Fruit fly (Drosophila melanogaster) whole organism, embryonic: Measurements from ENCODE around the gene Sry-alpha.
A peak's percentile ranks its signal among the peaks of the same experiment; 100 is the strongest.

Source experiments
- Adf1 ChIP-seq: fragments of 200-800 bp; sonication (Bioruptor generic); IDR thresholded peaks from 2 replicates; pipeline ENCODE4 v1.3.6; 2022; ENCODE audit warnings: missing biosample characterization, missing genetic modification characterization
- C15 ChIP-seq: fragments of 200-800 bp; sonication (Bioruptor generic); IDR thresholded peaks from 3 replicates; pipeline ENCODE4 v1.3.6; 2022; ENCODE audit warnings: missing biosample characterization, missing genetic modification characterization
- CG11695 ChIP-seq: fragments of 200-800 bp; sonication (Bioruptor generic); IDR thresholded peaks from 3 replicates; pipeline ENCODE4 v1.3.6; 2022; ENCODE audit warnings: missing biosample characterization, missing genetic modification characterization
- CG13775 ChIP-seq: fragments of 200-800 bp; sonication (Bioruptor generic); optimal IDR thresholded peaks from 3 replicates; lab custom pipeline; 2017; ENCODE audit warnings: missing biosample characterization, mild to moderate bottlenecking, missing genetic modification characterization
- CG14710 ChIP-seq: fragments of 200-800 bp; sonication (Bioruptor generic); optimal IDR thresholded peaks from 3 replicates; lab custom pipeline; 2019; ENCODE audit warnings: missing biosample characterization, mild to moderate bottlenecking, missing genetic modification characterization, moderate library complexity
- CG1529 ChIP-seq: fragments of 200-800 bp; sonication (Bioruptor generic); optimal IDR thresholded peaks from 3 replicates; lab custom pipeline; 2018; ENCODE audit warnings: missing biosample characterization, missing genetic modification characterization
- CG1602 ChIP-seq: fragments of 200-800 bp; sonication (Bioruptor generic); optimal IDR thresholded peaks from 3 replicates; lab custom pipeline; 2016; ENCODE audit warnings: missing biosample characterization, missing genetic modification characterization
- CG1647 ChIP-seq: fragments of 200-800 bp; sonication (Bioruptor generic); optimal IDR thresholded peaks from 3 replicates; lab custom pipeline; 2016; ENCODE audit warnings: missing biosample characterization, missing genetic modification characterization
- CG17328 ChIP-seq: fragments of 200-800 bp; sonication (Bioruptor generic); IDR thresholded peaks from 2 replicates; pipeline ENCODE4 v1.3.6; 2022; ENCODE audit warnings: missing biosample characterization, missing genetic modification characterization
- CG18764 ChIP-seq: fragments of 200-800 bp; sonication (Bioruptor generic); optimal IDR thresholded peaks from 3 replicates; lab custom pipeline; 2016; ENCODE audit warnings: missing biosample characterization, missing genetic modification characterization
- CG2199 ChIP-seq: fragments of 200-800 bp; sonication (Bioruptor generic); IDR thresholded peaks from 3 replicates; pipeline ENCODE4 v1.3.6; 2022; ENCODE audit warnings: missing biosample characterization, missing genetic modification characterization
- CG30020 ChIP-seq: fragments of 200-800 bp; optimal IDR thresholded peaks from 2 replicates; lab custom pipeline; 2019; ENCODE audit warnings: missing biosample characterization, mild to moderate bottlenecking, missing genetic modification characterization, moderate library complexity
- CG3065 ChIP-seq: fragments of 200-800 bp; sonication (Bioruptor generic); optimal IDR thresholded peaks from 2 replicates; lab custom pipeline; 2016; ENCODE audit warnings: missing biosample characterization, missing genetic modification characterization
- CG3163 ChIP-seq: fragments of 200-800 bp; sonication (Bioruptor generic); optimal IDR thresholded peaks from 3 replicates; lab custom pipeline; 2016; ENCODE audit warnings: missing biosample characterization, missing genetic modification characterization
- CG32532 ChIP-seq: fragments of 200-800 bp; sonication (Bioruptor generic); IDR thresholded peaks from 2 replicates; pipeline ENCODE4 v1.3.6; 2022; ENCODE audit warnings: missing biosample characterization, missing genetic modification characterization
- CG33557 ChIP-seq: fragments of 200-800 bp; sonication (Bioruptor generic); optimal IDR thresholded peaks from 2 replicates; lab custom pipeline; 2019; ENCODE audit warnings: missing biosample characterization, mild to moderate bottlenecking, missing genetic modification characterization, moderate library complexity
- CG34376 ChIP-seq: fragments of 200-800 bp; sonication (Bioruptor generic); optimal IDR thresholded peaks from 2 replicates; lab custom pipeline; 2018; ENCODE audit warnings: missing biosample characterization, mild to moderate bottlenecking, missing genetic modification characterization
- CG4404 ChIP-seq: fragments of 200-800 bp; sonication (Bioruptor generic); IDR thresholded peaks from 2 replicates; pipeline ENCODE4 v1.3.6; 2022; ENCODE audit warnings: missing biosample characterization, missing genetic modification characterization
- CG4730 ChIP-seq: fragments of 200-800 bp; sonication (Bioruptor generic); IDR thresholded peaks from 2 replicates; pipeline ENCODE4 v1.3.6; 2022; ENCODE audit warnings: missing biosample characterization, missing genetic modification characterization
- CG6791 ChIP-seq: fragments of 200-800 bp; sonication (Bioruptor generic); IDR thresholded peaks from 3 replicates; pipeline ENCODE4 v1.3.6; 2022; ENCODE audit warnings: missing biosample characterization, missing genetic modification characterization; ENCODE audit not compliant: partially characterized antibody
- Dek ChIP-seq: fragments of 200-800 bp; sonication (Bioruptor generic); optimal IDR thresholded peaks from 3 replicates; lab custom pipeline; 2019; ENCODE audit warnings: missing biosample characterization, mild to moderate bottlenecking, missing genetic modification characterization, moderate library complexity
- Drgx ChIP-seq: fragments of 200-800 bp; sonication (Bioruptor generic); IDR thresholded peaks from 2 replicates; pipeline ENCODE4 v1.3.6; 2022; ENCODE audit warnings: missing biosample characterization, missing genetic modification characterization
- Elba2 ChIP-seq: fragments of 200-800 bp; sonication (Bioruptor generic); optimal IDR thresholded peaks from 3 replicates; lab custom pipeline; 2016; ENCODE audit warnings: missing biosample characterization, missing genetic modification characterization
- Ets65A ChIP-seq: fragments of 200-800 bp; sonication (Bioruptor generic); peaks from one replicate; lab custom pipeline; 2016; ENCODE audit warnings: missing biosample characterization, missing genetic modification characterization
- HHEX ChIP-seq: fragments of 200-800 bp; sonication (Bioruptor generic); optimal IDR thresholded peaks from 3 replicates; lab custom pipeline; 2017; ENCODE audit warnings: missing biosample characterization, mild to moderate bottlenecking, missing genetic modification characterization, missing genetic modification reagents
- Hsf ChIP-seq: fragments of 200-800 bp; sonication (Bioruptor generic); optimal IDR thresholded peaks from 3 replicates; lab custom pipeline; 2016; ENCODE audit warnings: missing biosample characterization, missing genetic modification characterization
- Opbp ChIP-seq: fragments of 200-800 bp; sonication (Bioruptor generic); IDR thresholded peaks from 3 replicates; pipeline ENCODE4 v1.3.6; 2022; ENCODE audit warnings: missing biosample characterization, missing genetic modification characterization; ENCODE audit not compliant: partially characterized antibody
- Optix ChIP-seq: fragments of 200-800 bp; sonication (Bioruptor generic); IDR thresholded peaks from 3 replicates; pipeline ENCODE4 v1.3.6; 2022; ENCODE audit warnings: missing biosample characterization, missing genetic modification characterization
- aop ChIP-seq: fragments of 200-800 bp; sonication (Bioruptor generic); IDR thresholded peaks from 2 replicates; pipeline ENCODE4 v1.3.6; 2022; ENCODE audit warnings: missing biosample characterization, missing genetic modification characterization
- bigmax ChIP-seq: fragments of 200-800 bp; sonication (Bioruptor generic); optimal IDR thresholded peaks from 2 replicates; lab custom pipeline; 2018; ENCODE audit warnings: missing biosample characterization, mild to moderate bottlenecking, missing genetic modification characterization
- bowl ChIP-seq: fragments of 200-800 bp; sonication (Bioruptor generic); IDR thresholded peaks from 2 replicates; pipeline ENCODE4 v1.3.6; 2022; ENCODE audit warnings: missing biosample characterization, missing genetic modification characterization
- cad ChIP-seq: fragments of >200 bp; optimal IDR thresholded peaks from 2 replicates; lab custom pipeline; 2017; ENCODE audit warnings: missing biosample characterization, missing genetic modification characterization
- ems ChIP-seq: fragments of 200-800 bp; sonication (Bioruptor generic); optimal IDR thresholded peaks from 3 replicates; lab custom pipeline; 2016; ENCODE audit warnings: missing biosample characterization, missing genetic modification characterization
- grn ChIP-seq: fragments of 200-800 bp; sonication (Bioruptor generic); optimal IDR thresholded peaks from 3 replicates; lab custom pipeline; 2017; ENCODE audit warnings: missing biosample characterization, missing genetic modification characterization
- gsb ChIP-seq: fragments of 200-800 bp; sonication (Bioruptor generic); IDR thresholded peaks from 2 replicates; pipeline ENCODE4 v1.3.6; 2022; ENCODE audit warnings: missing biosample characterization, missing genetic modification characterization
- ham ChIP-seq: fragments of 200-800 bp; sonication (Bioruptor generic); IDR thresholded peaks from 2 replicates; pipeline ENCODE4 v1.3.6; 2022; ENCODE audit warnings: missing biosample characterization, missing genetic modification characterization
- hth ChIP-seq: fragments of >200 bp; optimal IDR thresholded peaks from 2 replicates; lab custom pipeline; 2017; ENCODE audit warnings: inconsistent platforms
- ind ChIP-seq: fragments of 200-800 bp; sonication (Bioruptor generic); optimal IDR thresholded peaks from 3 replicates; lab custom pipeline; 2016; ENCODE audit warnings: missing biosample characterization, missing genetic modification characterization
- jigr1 ChIP-seq: fragments of 200-800 bp; sonication (Bioruptor generic); IDR thresholded peaks from 3 replicates; pipeline ENCODE4 v1.3.6; 2022; ENCODE audit warnings: missing biosample characterization, missing genetic modification characterization
- ken ChIP-seq: fragments of 200-800 bp; sonication (Bioruptor generic); IDR thresholded peaks from 3 replicates; pipeline ENCODE4 v1.3.6; 2022; ENCODE audit warnings: missing biosample characterization, missing genetic modification characterization
- lmd ChIP-seq: fragments of 200-800 bp; sonication (Bioruptor generic); IDR thresholded peaks from 2 replicates; pipeline ENCODE4 v1.3.6; 2022; ENCODE audit warnings: missing biosample characterization, missing genetic modification characterization
- lola ChIP-seq, 3 experiments: fragments of >200 bp in 2 of 3; fragments of 200-800 bp in 1 of 3; sonication (Bioruptor generic) in 1 of 3; optimal IDR thresholded peaks; 2 replicates each; lab custom pipeline; 2017 to 2019; ENCODE audit warnings: missing biosample characterization in 3 of 3, missing genetic modification characterization in 3 of 3, mild to moderate bottlenecking in 1 of 3, moderate library complexity in 1 of 3
- nmo ChIP-seq: fragments of 200-800 bp; sonication (Bioruptor generic); optimal IDR thresholded peaks from 2 replicates; lab custom pipeline; 2018; ENCODE audit warnings: missing biosample characterization, mild to moderate bottlenecking, missing genetic modification characterization, moderate library complexity
- run ChIP-seq: fragments of 200-800 bp; sonication (Bioruptor generic); optimal IDR thresholded peaks from 3 replicates; lab custom pipeline; 2018; ENCODE audit warnings: missing biosample characterization, mild to moderate bottlenecking, missing genetic modification characterization
- sens-2 ChIP-seq: fragments of 200-800 bp; sonication (Bioruptor generic); IDR thresholded peaks from 2 replicates; pipeline ENCODE4 v1.3.6; 2022; ENCODE audit warnings: missing biosample characterization, missing genetic modification characterization
- sima ChIP-seq: fragments of 200-800 bp; sonication (Bioruptor generic); optimal IDR thresholded peaks from 2 replicates; lab custom pipeline; 2016; ENCODE audit warnings: missing biosample characterization, missing genetic modification characterization
- sqz ChIP-seq: fragments of 200-800 bp; sonication (Bioruptor generic); optimal IDR thresholded peaks from 3 replicates; lab custom pipeline; 2018; ENCODE audit warnings: missing biosample characterization, mild to moderate bottlenecking, missing genetic modification characterization
- stc ChIP-seq: fragments of 200-800 bp; sonication (Bioruptor generic); IDR thresholded peaks from 2 replicates; pipeline ENCODE4 v1.3.6; 2022; ENCODE audit warnings: missing biosample characterization, missing genetic modification characterization
- sug ChIP-seq: fragments of 200-800 bp; optimal IDR thresholded peaks from 2 replicates; lab custom pipeline; 2019; ENCODE audit warnings: missing biosample characterization, mild to moderate bottlenecking, missing genetic modification characterization, moderate library complexity
- tap ChIP-seq: fragments of 200-800 bp; optimal IDR thresholded peaks from 3 replicates; lab custom pipeline; 2019; ENCODE audit warnings: missing biosample characterization, mild to moderate bottlenecking, missing genetic modification characterization, moderate library complexity
- tin ChIP-seq: fragments of 200-800 bp; sonication (Bioruptor generic); optimal IDR thresholded peaks from 3 replicates; lab custom pipeline; 2016; ENCODE audit warnings: missing biosample characterization, missing genetic modification characterization
- tup ChIP-seq: fragments of 200-800 bp; sonication (Bioruptor generic); optimal IDR thresholded peaks from 2 replicates; lab custom pipeline; 2016; ENCODE audit warnings: missing biosample characterization, mild to moderate bottlenecking, missing genetic modification characterization, moderate library complexity
- unc-4 ChIP-seq: fragments of 200-800 bp; sonication (Bioruptor generic); IDR thresholded peaks from 2 replicates; pipeline ENCODE4 v1.3.6; 2022; ENCODE audit warnings: missing biosample characterization, missing genetic modification characterization; ENCODE audit not compliant: partially characterized antibody

Gene Sry-alpha

dm6 chr3R:30061154-30061482 lies 21.6 kb downstream of the Sry-alpha start (continued):
- no peak for TF ChIP-seq Opbp (GFP tag; lab: Robert Waterston, UW)
- TF ChIP-seq grn (GFP tag; lab: Kevin White, UChicago) = peak; percentile 56
- peak; percentile 68 for TF ChIP-seq CG1602
- TF ChIP-seq CG30020 = peak; percentile 60
- TF ChIP-seq tap = peak; percentile 96
- TF ChIP-seq nmo (GFP tag; lab: Kevin White, UChicago) = peak; percentile 94
- peak; percentile 85 for TF ChIP-seq Optix
- peak; percentile 67 for TF ChIP-seq gsb (GFP tag; lab: Robert Waterston, UW)
- peak; percentile 83 for TF ChIP-seq CG4730 (GFP tag; lab: Robert Waterston, UW)
- peak; percentile 49 for TF ChIP-seq CG3163 (GFP tag; lab: Kevin White, UChicago)
- TF ChIP-seq CG4404 (GFP tag; lab: Robert Waterston, UW) = peak; percentile 57
- TF ChIP-seq ems (GFP tag; lab: Kevin White, UChicago) = peak; percentile 89
- TF ChIP-seq HHEX (GFP tag; lab: Kevin White, UChicago) = peak; percentile 85
- peak; percentile 60; the same call in 2 of the 3 replicates for TF ChIP-seq C15
- peak; percentile 28 for TF ChIP-seq CG3065
- TF ChIP-seq stc = peak; percentile 93
- peak; percentile 33 for TF ChIP-seq CG13775 (GFP tag; lab: Kevin White, UChicago)
- TF ChIP-seq CG14710 (tag; lab: Kevin White, UChicago) = peak; percentile 90
- TF ChIP-seq ind (GFP tag; lab: Kevin White, UChicago) = peak; percentile 93
- peak; percentile 95 for TF ChIP-seq CG17328 (GFP tag; lab: Robert Waterston, UW)
- no peak for TF ChIP-seq CG33557 (GFP tag; lab: Kevin White, UChicago)
- TF ChIP-seq CG34376 (GFP tag; lab: Kevin White, UChicago) = peak; percentile 37
- TF ChIP-seq run (tag; lab: Kevin White, UChicago) = peak; percentile 88
- no peak for TF ChIP-seq CG6791 (GFP tag; lab: Robert Waterston, UW)
- TF ChIP-seq Ets65A (GFP tag; lab: Kevin White, UChicago) = peak; percentile 94
- TF ChIP-seq bigmax (GFP tag; lab: Kevin White, UChicago) = peak; percentile 2
- peak; percentile 71 for TF ChIP-seq tup (GFP tag; lab: Kevin White, UChicago)
- TF ChIP-seq ham (GFP tag; lab: Robert Waterston, UW) = 0 out of 2 replicates have a peak, but pooled peaks have one; percentile 43
- peak; percentile 73 for TF ChIP-seq aop (GFP tag; lab: Robert Waterston, UW)
- no peak for TF ChIP-seq cad (GFP tag; lab: Kevin White, UChicago)
- peak; percentile 93 for TF ChIP-seq tin
- peak; percentile 75 for TF ChIP-seq sqz (GFP tag; lab: Kevin White, UChicago)
- TF ChIP-seq sens-2 (GFP tag; lab: Robert Waterston, UW) = peak; percentile 89
- TF ChIP-seq unc-4 (GFP tag; lab: Robert Waterston, UW) = no peak
- peak; percentile 75 for TF ChIP-seq jigr1
- peak; percentile 79 for TF ChIP-seq CG18764 (GFP tag; lab: Kevin White, UChicago)
- peak; percentile 93 for TF ChIP-seq ken (GFP tag; lab: Robert Waterston, UW)
- TF ChIP-seq lmd (GFP tag; lab: Robert Waterston, UW) = peak; percentile 85
- peak; percentile 79 for TF ChIP-seq CG32532 (GFP tag; lab: Robert Waterston, UW)
- peak; percentile 88 for TF ChIP-seq sima (GFP tag; lab: Kevin White, UChicago)
- peak; percentile 86 for TF ChIP-seq CG11695 (GFP tag; lab: Robert Waterston, UW)
- TF ChIP-seq bowl (GFP tag; lab: Robert Waterston, UW) = peak; percentile 89
- peak; percentile 80 for TF ChIP-seq Dek (tag; lab: Kevin White, UChicago)
- peak; percentile 78 for TF ChIP-seq CG1647 (GFP tag; lab: Kevin White, UChicago)
- no peak for TF ChIP-seq Elba2 (GFP tag; lab: Kevin White, UChicago)
- TF ChIP-seq lola (GFP tag; optimal IDR thresholded peaks at IDR 0.05; lab: Kevin White, UChicago) = peak in 1 of 3 experiments; percentile 38
- TF ChIP-seq Adf1 (GFP tag; lab: Robert Waterston, UW) = peak; percentile 40; the same call in 1 of the 2 replicates
- TF ChIP-seq Hsf (GFP tag; lab: Kevin White, UChicago) = peak; percentile 81
- peak; percentile 63 for TF ChIP-seq CG1529 (GFP tag; lab: Kevin White, UChicago)
- no peak for TF ChIP-seq hth (lab: Kevin White, UChicago)
- peak; percentile 95 for TF ChIP-seq CG2199 (GFP tag; lab: Robert Waterston, UW)
- peak; percentile 69 for TF ChIP-seq sug (tag; lab: Kevin White, UChicago)
- peak; percentile 91 for TF ChIP-seq Drgx (GFP tag; lab: Robert Waterston, UW)
